Fruit fly (Drosophila melanogaster): Measurements from ENCODE around the gene CG1640.

Gene CG1640

DNA sequence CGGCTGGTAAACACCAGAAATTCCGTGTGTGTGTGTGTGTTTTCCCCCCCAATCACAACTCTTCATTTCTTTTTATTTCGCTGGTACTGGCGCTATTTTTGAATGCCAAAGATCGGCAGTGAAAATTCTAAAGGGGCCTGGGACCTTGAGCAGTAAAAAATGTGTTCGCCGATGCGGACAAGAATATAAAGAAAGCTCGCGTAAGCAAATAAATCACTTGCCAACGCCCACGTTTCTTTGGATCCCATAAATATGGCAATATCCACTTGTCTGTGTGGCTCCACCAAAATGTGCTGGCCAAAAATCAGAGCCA, 21.6 kb downstream of the CG1640 start:
- TF ChIP-seq CG17806 (tag; optimal IDR thresholded peaks at IDR 0.05) (no peak), CG13204 (GFP tag; optimal IDR thresholded peaks at IDR 0.05) (no peak), CG9948 (tag; optimal IDR thresholded peaks at IDR 0.05) (no peak), CG8301 (tag; optimal IDR thresholded peaks at IDR 0.05) (no peak), CG15710 (tag; optimal IDR thresholded peaks at IDR 0.05) (no peak), fd96Ca (GFP tag; IDR thresholded peaks at IDR 0.05) (no peak), EcR (GFP tag; optimal IDR thresholded peaks at IDR 0.05) (no peak), Pif1B (GFP tag; optimal IDR thresholded peaks at IDR 0.05) (no peak), CG8159 (tag; optimal IDR thresholded peaks at IDR 0.05) (no peak), CG12605 (GFP tag; IDR thresholded peaks at IDR 0.05) (no peak), rn (GFP tag; IDR thresholded peaks at IDR 0.05) (no peak), Snoo (tag; optimal IDR thresholded peaks at IDR 0.05) (no peak)

DNA sequence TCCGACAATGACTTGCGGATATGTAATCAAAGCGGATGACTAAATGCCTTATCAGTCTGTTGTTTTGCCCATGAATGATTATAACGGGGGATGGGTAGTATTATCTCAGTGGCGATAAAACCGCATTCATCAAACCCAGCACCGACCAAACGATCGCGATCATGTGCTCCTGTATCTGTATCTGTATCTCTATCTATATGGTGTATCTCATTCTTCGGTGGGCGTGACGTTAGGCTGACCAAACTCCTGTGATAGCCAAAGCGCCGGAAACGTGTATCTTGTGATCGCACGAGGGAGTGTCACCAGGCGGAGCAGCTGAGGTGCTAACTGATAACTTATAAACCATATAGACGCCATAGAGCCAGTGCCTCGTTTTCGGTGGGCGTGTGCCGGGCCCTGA, 22.4 kb downstream of the CG1640 start:
- no peak for TF ChIP-seq CG8301 (tag; optimal IDR thresholded peaks at IDR 0.05)
- no peak for TF ChIP-seq CG8159 (tag; optimal IDR thresholded peaks at IDR 0.05)
- no peak for TF ChIP-seq CG32121 (GFP tag; IDR thresholded peaks at IDR 0.05)
- no peak for TF ChIP-seq Snoo (tag; optimal IDR thresholded peaks at IDR 0.05)
- no peak for TF ChIP-seq CG17806 (tag; optimal IDR thresholded peaks at IDR 0.05)
- TF ChIP-seq EcR (GFP tag; optimal IDR thresholded peaks at IDR 0.05) = no peak
- no peak for TF ChIP-seq Pif1A (GFP tag; optimal IDR thresholded peaks at IDR 0.05)
- TF ChIP-seq CG10348 (GFP tag; IDR thresholded peaks at IDR 0.05) = no peak
- no peak for TF ChIP-seq rn (GFP tag; IDR thresholded peaks at IDR 0.05)
- TF ChIP-seq CG12605 (GFP tag; IDR thresholded peaks at IDR 0.05) = no peak

DNA sequence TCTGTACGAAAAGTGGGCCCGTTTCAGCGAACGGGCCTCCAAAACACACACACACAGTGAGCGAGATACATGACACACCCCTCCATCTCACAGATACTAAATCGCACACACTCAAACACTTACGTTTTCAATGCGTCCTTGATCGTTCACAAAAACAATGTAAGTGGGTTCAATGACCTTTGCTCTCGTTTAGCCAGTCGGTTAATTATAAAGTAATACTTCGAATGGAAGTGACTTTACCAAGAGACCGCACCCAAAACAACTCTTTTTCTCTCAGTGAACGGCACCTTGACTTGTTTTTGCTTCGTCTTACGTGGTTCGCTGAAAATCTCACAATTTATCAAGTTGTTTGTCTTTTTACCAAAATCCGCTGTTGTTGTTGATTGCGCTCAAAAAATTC, 23.9 kb downstream of the CG1640 start:
- TF ChIP-seq CG32121 (GFP tag; IDR thresholded peaks at IDR 0.05) = peak; percentile 41; the same call in 1 of the 2 replicates
- TF ChIP-seq CG8301 (tag; optimal IDR thresholded peaks at IDR 0.05) = no peak
- no peak for TF ChIP-seq CG12605 (GFP tag; IDR thresholded peaks at IDR 0.05)
- TF ChIP-seq CG8159 (tag; optimal IDR thresholded peaks at IDR 0.05) = no peak
- TF ChIP-seq EcR (GFP tag; optimal IDR thresholded peaks at IDR 0.05) = peak; percentile 70
- TF ChIP-seq fd96Ca (GFP tag; IDR thresholded peaks at IDR 0.05) = peak; percentile 47; the same call in 1 of the 3 replicates
- TF ChIP-seq CG34367 (tag; optimal IDR thresholded peaks at IDR 0.05) = no peak

DNA sequence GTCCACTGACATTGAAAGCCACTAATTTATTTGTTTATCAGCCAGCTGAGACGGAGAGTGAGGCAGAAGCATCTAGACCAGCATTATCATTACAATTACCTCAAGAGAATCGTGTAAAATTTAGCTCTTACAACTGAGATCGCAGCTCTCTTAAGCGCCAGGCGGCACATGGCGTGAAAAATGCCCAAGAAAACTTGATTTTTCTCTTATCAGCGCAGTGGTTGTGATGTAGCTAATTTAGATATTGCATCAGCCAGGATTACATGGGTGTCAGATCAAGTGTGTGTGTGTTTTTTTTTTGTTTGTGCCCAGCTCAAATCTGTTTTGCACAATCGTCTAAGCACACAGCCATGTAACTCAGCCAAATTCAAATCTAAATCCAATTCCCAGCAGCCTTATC, 24.6 kb downstream of the CG1640 start:
- TF ChIP-seq CG8159 (tag; optimal IDR thresholded peaks at IDR 0.05) (no peak), CG4496 (GFP tag; IDR thresholded peaks at IDR 0.05) (0 out of 3 replicates have a peak, but pooled peaks have one; percentile 26)

DNA sequence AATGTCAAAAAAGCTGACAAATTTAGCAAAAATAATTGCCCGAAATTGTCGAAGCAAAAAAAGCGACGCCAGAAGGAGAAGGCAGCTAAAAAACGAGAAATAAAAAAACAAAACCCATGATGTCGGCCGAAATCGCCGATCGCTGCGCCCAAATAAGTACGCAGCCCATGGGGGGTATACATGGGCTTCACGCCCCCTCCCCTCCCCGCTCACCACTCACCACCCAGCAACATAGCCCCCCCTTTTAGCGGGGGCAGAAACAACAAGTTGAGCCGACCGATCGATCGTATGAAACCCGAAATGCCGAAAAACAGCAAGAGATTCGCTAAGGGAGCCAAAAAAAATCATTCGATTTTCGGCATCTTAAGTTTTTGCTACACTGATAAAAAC, 25.6 kb downstream of the CG1640 start:
- peak; percentile 73 for TF ChIP-seq CG4496 (GFP tag; IDR thresholded peaks at IDR 0.05)
- no peak for TF ChIP-seq CG15710 (tag; optimal IDR thresholded peaks at IDR 0.05)
- TF ChIP-seq Ets98B (GFP tag; IDR thresholded peaks at IDR 0.05) = peak; percentile 50; the same call in 1 of the 2 replicates
- peak; percentile 70 for TF ChIP-seq CG32121 (GFP tag; IDR thresholded peaks at IDR 0.05)
- peak; percentile 60; the same call in 1 of the 3 replicates for TF ChIP-seq fd96Ca (GFP tag; IDR thresholded peaks at IDR 0.05)
- TF ChIP-seq rn (GFP tag; IDR thresholded peaks at IDR 0.05) = 0 out of 2 replicates have a peak, but pooled peaks have one; percentile 51
- TF ChIP-seq CG13204 (GFP tag; optimal IDR thresholded peaks at IDR 0.05) = no peak
- TF ChIP-seq CG12605 (GFP tag; IDR thresholded peaks at IDR 0.05) = peak; percentile 42; the same call in 1 of the 2 replicates

DNA sequence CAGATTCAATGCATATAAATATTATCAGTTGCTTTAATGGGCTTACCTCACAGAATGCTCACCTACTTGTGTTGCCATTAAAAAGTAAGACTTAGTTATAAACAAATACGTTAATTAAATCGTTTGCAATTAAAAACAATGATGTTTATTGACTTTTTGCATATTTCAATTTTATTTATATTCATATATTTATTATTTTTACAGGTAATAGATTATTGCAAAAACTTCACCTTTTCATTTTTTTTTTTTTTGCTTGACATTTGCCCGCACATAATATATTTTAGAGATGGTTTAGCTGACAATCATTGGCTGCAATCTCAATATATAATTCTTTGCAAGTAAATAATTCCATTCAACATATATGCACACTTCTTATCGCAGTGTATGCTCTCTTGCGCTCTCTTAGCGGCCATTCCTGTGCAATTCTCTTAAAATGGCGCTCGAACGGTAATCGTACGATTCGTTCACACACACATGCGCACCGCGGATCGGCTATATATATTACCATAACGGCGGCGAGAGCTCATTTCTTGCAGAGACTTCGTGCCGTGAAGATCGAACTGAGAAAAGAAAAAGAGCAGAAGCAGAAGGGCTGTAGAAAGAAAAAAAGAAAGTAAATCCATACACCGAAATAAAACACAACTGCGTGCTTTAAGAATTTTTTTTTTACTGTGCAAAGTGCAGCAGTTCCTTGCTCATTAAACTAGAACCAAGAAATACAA, 26.1 kb downstream of the CG1640 start, which contains the start of gene Bcat:
Gene Bcat (plus strand): TSS at position 522 of the 722 bp plus-strand sequence.
- TF ChIP-seq Pif1A (GFP tag; optimal IDR thresholded peaks at IDR 0.05) (no peak), CG8301 (tag; optimal IDR thresholded peaks at IDR 0.05) (peak; percentile 57), Pif1B (GFP tag; optimal IDR thresholded peaks at IDR 0.05) (peak; percentile 62), CG34367 (tag; optimal IDR thresholded peaks at IDR 0.05) (peak; percentile 3), CG4496 (GFP tag; IDR thresholded peaks at IDR 0.05) (peak; percentile 64; the same call in 2 of the 3 replicates), Snoo (tag; optimal IDR thresholded peaks at IDR 0.05) (peak; percentile 82), CG12605 (GFP tag; IDR thresholded peaks at IDR 0.05) (peak; percentile 51; the same call in 1 of the 2 replicates), CG9948 (tag; optimal IDR thresholded peaks at IDR 0.05) (peak; percentile 49), fd96Ca (GFP tag; IDR thresholded peaks at IDR 0.05) (peak; percentile 53; the same call in 1 of the 3 replicates), CG15710 (tag; optimal IDR thresholded peaks at IDR 0.05) (peak; percentile 48), rn (GFP tag; IDR thresholded peaks at IDR 0.05) (no peak), EcR (GFP tag; optimal IDR thresholded peaks at IDR 0.05) (peak; percentile 27), CG14655 (GFP tag; optimal IDR thresholded peaks at IDR 0.05) (peak; percentile 78), Ets98B (GFP tag; IDR thresholded peaks at IDR 0.05) (no peak; the same call in 1 of the 2 replicates), gl (tag; optimal IDR thresholded peaks at IDR 0.05) (no peak), CG32121 (GFP tag; IDR thresholded peaks at IDR 0.05) (peak; percentile 57; the same call in 1 of the 2 replicates), CG17806 (tag; optimal IDR thresholded peaks at IDR 0.05) (peak; percentile 46), CG8159 (tag; optimal IDR thresholded peaks at IDR 0.05) (peak; percentile 52), CG10348 (GFP tag; IDR thresholded peaks at IDR 0.05) (no peak), D1 (tag; optimal IDR thresholded peaks at IDR 0.05) (peak; percentile 31)

DNA sequence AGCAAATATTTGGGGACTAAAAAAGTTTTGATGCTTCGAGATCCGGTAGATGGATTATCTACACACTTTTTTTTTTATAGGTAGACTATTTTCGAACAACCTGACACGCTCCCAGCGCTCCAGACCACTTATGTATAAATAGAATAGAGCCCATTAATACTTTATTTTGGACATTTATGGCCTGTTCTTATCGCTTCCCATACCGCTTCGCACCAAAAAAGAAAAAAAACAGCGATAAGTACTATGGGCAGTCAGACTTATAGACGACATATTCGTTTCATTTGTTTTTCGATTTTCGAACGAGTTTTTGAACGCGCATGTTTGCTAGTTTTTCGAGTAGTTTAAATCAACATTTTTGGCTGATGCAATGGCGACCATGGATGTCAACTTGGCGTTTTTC, 27.2 kb downstream of the CG1640 start:
- TF ChIP-seq CG4496 (GFP tag; IDR thresholded peaks at IDR 0.05) (no peak), CG34367 (tag; optimal IDR thresholded peaks at IDR 0.05) (no peak), CG9948 (tag; optimal IDR thresholded peaks at IDR 0.05) (no peak), rn (GFP tag; IDR thresholded peaks at IDR 0.05) (no peak), CG15710 (tag; optimal IDR thresholded peaks at IDR 0.05) (no peak), gl (tag; optimal IDR thresholded peaks at IDR 0.05) (no peak)
